Fruit fly (Drosophila melanogaster): ENCODE results near the gene CG11529.
A peak's percentile ranks its signal among the peaks of the same experiment; 100 is the strongest.

CG11529 gene

DNA sequence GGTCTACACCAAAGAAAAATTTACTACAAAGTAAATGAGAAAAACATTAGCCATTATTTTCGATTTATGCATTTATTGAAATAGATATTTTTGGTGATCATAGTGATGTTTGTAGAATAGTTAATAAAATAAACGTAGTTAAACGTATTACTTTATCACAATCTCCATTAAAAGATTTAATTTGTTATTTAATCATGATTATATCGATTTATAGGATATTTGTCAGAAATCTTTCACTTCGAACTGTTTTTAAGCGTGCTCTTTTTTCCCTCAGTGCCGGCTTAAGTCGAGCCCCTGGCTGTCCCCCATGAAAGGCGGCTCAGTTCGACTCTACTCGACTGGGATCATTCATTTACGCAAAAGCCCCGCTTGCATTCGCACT lies 26.0 kb downstream of the CG11529 start (continued):
- TF ChIP-seq gem (tag; optimal IDR thresholded peaks at IDR 0.05) (peak; percentile 38), odd (GFP tag; optimal IDR thresholded peaks at IDR 0.05) (no peak), eyg (GFP tag; optimal IDR thresholded peaks at IDR 0.05) (no peak), Ets97D (GFP tag; optimal IDR thresholded peaks at IDR 0.05) (no peak), CG12155 (GFP tag; optimal IDR thresholded peaks at IDR 0.05) (no peak), tap (tag; optimal IDR thresholded peaks at IDR 0.05) (peak; percentile 9), gcm (GFP tag; optimal IDR thresholded peaks at IDR 0.05) (no peak), lmd (GFP tag; IDR thresholded peaks at IDR 0.05) (peak; percentile 42), az2 (GFP tag; optimal IDR thresholded peaks at IDR 0.05) (no peak), CG2678 (tag; optimal IDR thresholded peaks at IDR 0.05) (peak; percentile 11), Neu2 (GFP tag; optimal IDR thresholded peaks at IDR 0.05; ENCODE audit: borderline replicate concordance) (no peak), CG9609 (GFP tag; optimal IDR thresholded peaks at IDR 0.05) (no peak), CG9876 (GFP tag; optimal IDR thresholded peaks at IDR 0.05) (no peak), Oli (tag; optimal IDR thresholded peaks at IDR 0.05) (peak; percentile 15), CG17361 (GFP tag; IDR thresholded peaks at IDR 0.05) (no peak), CG10209 (GFP tag; optimal IDR thresholded peaks at IDR 0.05) (no peak), kay (GFP tag; optimal IDR thresholded peaks at IDR 0.05) (no peak), ase (GFP tag; IDR thresholded peaks at IDR 0.05) (0 out of 3 replicates have a peak, but pooled peaks have one; percentile 4), CG17829 (tag; optimal IDR thresholded peaks at IDR 0.05) (no peak), Hey (tag; optimal IDR thresholded peaks at IDR 0.05) (no peak), CG12299 (tag; optimal IDR thresholded peaks at IDR 0.05) (no peak), yki (optimal IDR thresholded peaks at IDR 0.05) (no peak), nmo (GFP tag; optimal IDR thresholded peaks at IDR 0.05) (peak; percentile 10), Usf (GFP tag; optimal IDR thresholded peaks at IDR 0.05) (no peak), cato (GFP tag; optimal IDR thresholded peaks at IDR 0.05; ENCODE audit: borderline replicate concordance) (no peak), dimm (GFP tag; IDR thresholded peaks at IDR 0.05) (no peak), CG11504 (tag; optimal IDR thresholded peaks at IDR 0.05) (peak; percentile 34), rib (GFP tag; IDR thresholded peaks at IDR 0.05) (no peak), CG5245 (GFP tag; optimal IDR thresholded peaks at IDR 0.05) (no peak), CG14860 (GFP tag; IDR thresholded peaks at IDR 0.05; ENCODE audit: partially characterized antibody) (no peak), jigr1 (GFP tag; IDR thresholded peaks at IDR 0.05) (no peak), sna (GFP tag; IDR thresholded peaks at IDR 0.05; ENCODE audit: partially characterized antibody) (no peak), Optix (GFP tag; IDR thresholded peaks at IDR 0.05) (no peak), CG4707 (GFP tag; optimal IDR thresholded peaks at IDR 0.05) (no peak), CG18011 (GFP tag; optimal IDR thresholded peaks at IDR 0.05) (no peak), CrebB (tag; optimal IDR thresholded peaks at IDR 0.05) (no peak), Mes4 (GFP tag; optimal IDR thresholded peaks at IDR 0.05) (no peak), CG12071 (GFP tag; optimal IDR thresholded peaks at IDR 0.05) (no peak), CG43689 (GFP tag; IDR thresholded peaks at IDR 0.05) (no peak), tx (GFP tag; optimal IDR thresholded peaks at IDR 0.05) (no peak)

DNA sequence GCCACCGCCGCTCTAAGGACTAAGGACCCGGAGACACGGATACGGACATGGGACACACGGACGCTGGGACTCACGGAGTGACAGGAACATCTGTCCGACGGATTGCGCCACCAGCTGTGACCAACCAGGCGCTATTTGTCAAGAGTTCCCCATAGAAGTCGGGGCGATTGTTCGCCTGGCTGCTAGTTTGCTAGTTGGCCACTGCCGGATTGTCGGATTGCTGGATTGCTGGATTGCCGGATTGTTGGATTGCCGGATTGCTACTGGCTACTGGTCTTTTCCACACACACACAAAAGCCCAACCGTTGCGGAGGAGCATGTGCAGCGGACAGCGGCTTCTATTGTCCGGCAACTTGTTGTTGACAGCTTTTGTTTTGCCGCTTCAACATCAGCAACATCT lies 29.6 kb downstream of the CG11529 start:
- TF ChIP-seq cwo (GFP tag; optimal IDR thresholded peaks at IDR 0.05) (no peak), Ets65A (GFP tag) (peak; percentile 84), CG8281 (tag; optimal IDR thresholded peaks at IDR 0.05) (peak; percentile 87)

Measured in whole organism, embryonic.